Fruit fly (Drosophila melanogaster) whole organism, embryonic: ENCODE results near the gene CG17819.

Experiments used
- Aef1 ChIP-seq: fragments of 200-800 bp; sonication (Bioruptor generic); IDR thresholded peaks from 3 replicates; pipeline ENCODE4 v1.3.6; 2022; ENCODE audit warnings: missing biosample characterization, missing genetic modification characterization
- CG17829 ChIP-seq: fragments of 200-800 bp; optimal IDR thresholded peaks from 2 replicates; lab custom pipeline; 2019; ENCODE audit warnings: missing biosample characterization, mild to moderate bottlenecking, missing genetic modification characterization, moderate library complexity
- CG1792 ChIP-seq: fragments of 200-800 bp; sonication (Bioruptor generic); optimal IDR thresholded peaks from 2 replicates; lab custom pipeline; 2016; ENCODE audit warnings: missing biosample characterization, missing genetic modification characterization
- CG2116 ChIP-seq: fragments of 200-800 bp; sonication (Bioruptor generic); optimal IDR thresholded peaks from 3 replicates; lab custom pipeline; 2018; ENCODE audit warnings: missing biosample characterization, mild to moderate bottlenecking, missing genetic modification characterization
- CG2678 ChIP-seq: fragments of 200-800 bp; sonication (Bioruptor generic); optimal IDR thresholded peaks from 3 replicates; lab custom pipeline; 2019; ENCODE audit warnings: missing biosample characterization, mild to moderate bottlenecking, missing genetic modification characterization, moderate library complexity
- CG33557 ChIP-seq: fragments of 200-800 bp; sonication (Bioruptor generic); optimal IDR thresholded peaks from 2 replicates; lab custom pipeline; 2019; ENCODE audit warnings: missing biosample characterization, mild to moderate bottlenecking, missing genetic modification characterization, moderate library complexity
- CG4328 ChIP-seq: fragments of 200-800 bp; sonication (Bioruptor generic); optimal IDR thresholded peaks from 3 replicates; lab custom pipeline; 2017; ENCODE audit warnings: missing biosample characterization, missing genetic modification reagents, missing genetic modification characterization
- CG7372 ChIP-seq: fragments of 200-800 bp; sonication (Bioruptor generic); IDR thresholded peaks from 2 replicates; pipeline ENCODE4 v1.3.6; 2022; ENCODE audit warnings: missing biosample characterization, missing genetic modification characterization
- CG7963 ChIP-seq: fragments of 200-800 bp; sonication (Bioruptor generic); IDR thresholded peaks from 3 replicates; pipeline ENCODE4 v1.3.6; 2022; ENCODE audit warnings: missing biosample characterization, missing genetic modification characterization; ENCODE audit not compliant: partially characterized antibody
- HmgZ ChIP-seq: fragments of 200-800 bp; sonication (Bioruptor generic); optimal IDR thresholded peaks from 2 replicates; lab custom pipeline; 2018; ENCODE audit warnings: missing biosample characterization, mild to moderate bottlenecking, missing genetic modification characterization
- bigmax ChIP-seq: fragments of 200-800 bp; sonication (Bioruptor generic); optimal IDR thresholded peaks from 2 replicates; lab custom pipeline; 2018; ENCODE audit warnings: missing biosample characterization, mild to moderate bottlenecking, missing genetic modification characterization
- gfzf ChIP-seq: fragments of 200-800 bp; sonication (Bioruptor generic); optimal IDR thresholded peaks from 2 replicates; lab custom pipeline; 2016; ENCODE audit warnings: missing biosample characterization, mild to moderate bottlenecking, missing genetic modification characterization, moderate library complexity
- gsb-n ChIP-seq: fragments of 200-800 bp; sonication (Bioruptor generic); optimal IDR thresholded peaks from 3 replicates; lab custom pipeline; 2018; ENCODE audit warnings: missing biosample characterization, mild to moderate bottlenecking, missing genetic modification characterization
- inv ChIP-seq: fragments of 200-800 bp; sonication (Bioruptor generic); IDR thresholded peaks from 2 replicates; pipeline ENCODE4 v1.3.6; 2022; ENCODE audit warnings: missing biosample characterization, missing genetic modification characterization; ENCODE audit not compliant: partially characterized antibody
- nerfin-1 ChIP-seq: fragments of 200-800 bp; sonication (Bioruptor generic); optimal IDR thresholded peaks from 3 replicates; lab custom pipeline; 2019; ENCODE audit warnings: missing biosample characterization, mild to moderate bottlenecking, missing genetic modification characterization, moderate library complexity
- onecut ChIP-seq: fragments of 200-800 bp; sonication (Bioruptor generic); IDR thresholded peaks from 2 replicates; pipeline ENCODE4 v1.3.6; 2022; ENCODE audit warnings: missing biosample characterization, missing genetic modification characterization
- tio ChIP-seq: fragments of 200-800 bp; sonication (Bioruptor generic); optimal IDR thresholded peaks from 2 replicates; lab custom pipeline; 2017; ENCODE audit warnings: missing biosample characterization, missing genetic modification characterization, inconsistent platforms
- vnd ChIP-seq: fragments of 200-800 bp; sonication (Bioruptor generic); IDR thresholded peaks from 3 replicates; pipeline ENCODE4 v1.3.6; 2022; ENCODE audit warnings: missing biosample characterization, missing genetic modification characterization; ENCODE audit not compliant: partially characterized antibody

The CG17819 gene

DNA sequence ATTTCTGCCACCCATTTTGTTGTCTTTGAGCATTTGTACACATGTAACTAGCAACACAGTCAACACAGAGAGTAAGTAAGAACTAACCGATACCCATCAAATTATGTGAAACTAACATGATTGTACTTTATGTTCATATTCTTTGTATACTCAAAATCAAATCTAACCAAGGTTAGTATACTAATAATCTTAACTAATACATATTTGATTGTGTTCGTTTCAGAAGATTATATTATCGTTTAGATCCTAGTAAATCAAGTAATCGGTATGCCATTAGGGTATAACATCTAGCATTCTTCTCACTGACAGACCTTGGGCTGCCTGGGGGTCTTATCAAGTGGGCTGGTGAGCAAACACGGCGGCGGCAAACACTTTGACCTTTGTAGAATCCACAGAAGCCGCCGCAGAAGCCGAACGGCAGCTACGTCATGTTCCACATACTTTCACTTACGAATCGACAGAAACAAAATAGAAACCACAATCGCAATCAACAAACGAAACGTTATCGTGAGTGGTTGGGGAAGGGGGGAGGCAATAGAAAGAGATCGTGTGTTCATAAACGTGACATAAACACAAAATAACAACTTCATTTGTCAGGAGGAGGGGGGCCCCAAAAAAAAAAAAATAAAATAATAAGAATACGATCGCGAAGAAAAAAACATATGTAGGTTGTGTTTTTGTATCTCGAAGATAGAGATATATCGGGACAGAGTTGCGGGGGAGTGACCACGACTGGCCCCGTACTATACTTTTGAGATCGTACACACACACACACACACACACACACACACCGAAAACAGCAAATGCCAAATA, 49.8 kb downstream of the CG17819 start (continued):
- TF ChIP-seq CG33557 (GFP tag; lab: Kevin White, UChicago), result peak; percentile 75
- no peak for TF ChIP-seq CG7372 (GFP tag; lab: Robert Waterston, UW)
- TF ChIP-seq CG2116 (GFP tag; lab: Kevin White, UChicago), result no peak
- no peak for TF ChIP-seq onecut (GFP tag; lab: Robert Waterston, UW)
- no peak for TF ChIP-seq bigmax (GFP tag; lab: Kevin White, UChicago)
- no peak for TF ChIP-seq gsb-n
- TF ChIP-seq inv (GFP tag; lab: Robert Waterston, UW), result no peak
- no peak for TF ChIP-seq nerfin-1 (tag; lab: Kevin White, UChicago)
- no peak for TF ChIP-seq gfzf
- no peak for TF ChIP-seq Aef1 (GFP tag; lab: Robert Waterston, UW)
- no peak for TF ChIP-seq tio
- TF ChIP-seq CG4328, result no peak
- no peak for TF ChIP-seq vnd
- no peak for TF ChIP-seq HmgZ (tag; lab: Kevin White, UChicago)
- no peak for TF ChIP-seq CG17829 (tag; lab: Kevin White, UChicago)
- peak; percentile 0 for TF ChIP-seq CG2678
- TF ChIP-seq CG1792, result no peak
- TF ChIP-seq CG7963, result no peak
